Worm (Caenorhabditis elegans): ENCODE measurements around the gene sre-13.

The sre-13 gene

ce11 chrII:14592629-14593028 is 44.0 kb downstream of the sre-13 start (continued):
- TF ChIP-seq attf-3 (GFP tag; conservative IDR thresholded peaks at IDR 0.05) (no peak), madf-10 (tag; optimal IDR thresholded peaks at IDR 0.05) (no peak), atf-7 (tag; optimal IDR thresholded peaks at IDR 0.05) (no peak)

DNA sequence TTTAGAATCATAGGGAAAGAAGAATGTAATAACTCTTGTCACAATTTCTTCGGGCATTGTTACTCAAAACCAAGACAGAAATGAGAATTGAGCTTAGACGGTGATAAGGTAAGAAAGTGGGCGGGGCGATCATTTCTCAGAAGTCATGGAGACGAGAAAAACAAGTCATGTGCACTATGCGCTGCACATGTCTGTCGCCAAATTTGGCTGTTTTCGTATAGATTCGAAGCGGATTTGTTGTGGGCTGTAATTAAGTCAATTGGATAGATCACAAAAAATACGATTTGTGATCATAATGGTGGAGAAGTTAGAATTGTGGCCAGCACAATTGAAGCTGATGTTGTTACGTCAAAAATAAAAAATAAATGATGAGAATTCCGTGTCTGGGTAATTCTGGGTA is 44.9 kb downstream of the sre-13 start, which contains the start of gene C01G12.7:
TSS of gene C01G12.7 (minus strand) at position 195 of the 400 bp plus-strand sequence.
- no peak for TF ChIP-seq F10E7.11 (tag; optimal IDR thresholded peaks at IDR 0.05)

DNA sequence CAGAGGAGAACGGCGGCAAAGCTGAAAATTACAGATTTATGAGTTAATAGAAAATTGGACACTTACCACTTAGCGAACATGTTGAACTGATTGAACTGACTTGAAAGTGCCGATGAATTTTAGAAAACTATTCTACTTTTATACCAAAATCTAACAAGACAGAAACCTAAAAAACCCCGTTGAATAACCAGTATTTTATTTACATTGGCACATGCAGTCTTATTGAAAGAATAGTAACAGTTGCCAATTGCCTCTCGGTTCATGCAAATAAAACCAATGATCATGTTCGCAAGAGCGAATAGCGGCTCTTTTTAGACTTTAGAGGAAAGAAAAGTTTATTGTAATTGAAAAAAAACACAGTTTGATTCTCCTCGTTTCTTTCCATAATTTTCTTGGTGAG is 48.5 kb downstream of the sre-13 start, which contains the start of gene nspb-10:
TSS of gene nspb-10 (minus strand) at position 101 of the 400 bp plus-strand sequence.
- TF ChIP-seq chd-7 (tag; optimal IDR thresholded peaks at IDR 0.05): no peak
- TF ChIP-seq rec-8 (tag; optimal IDR thresholded peaks at IDR 0.05): no peak
- TF ChIP-seq D2030.7 (GFP tag; IDR thresholded peaks at IDR 0.05): no peak
- TF ChIP-seq C17E4.6 (GFP tag; IDR thresholded peaks at IDR 0.05): no peak
- no peak for TF ChIP-seq nhr-27 (tag; optimal IDR thresholded peaks at IDR 0.05)
- TF ChIP-seq K12H6.12 (tag; optimal IDR thresholded peaks at IDR 0.05): no peak
- no peak for TF ChIP-seq F22D6.2 (tag; optimal IDR thresholded peaks at IDR 0.05)
- TF ChIP-seq pbrm-1 (GFP tag; IDR thresholded peaks at IDR 0.05): no peak
- TF ChIP-seq dpff-1 (tag; optimal IDR thresholded peaks at IDR 0.05): no peak

DNA sequence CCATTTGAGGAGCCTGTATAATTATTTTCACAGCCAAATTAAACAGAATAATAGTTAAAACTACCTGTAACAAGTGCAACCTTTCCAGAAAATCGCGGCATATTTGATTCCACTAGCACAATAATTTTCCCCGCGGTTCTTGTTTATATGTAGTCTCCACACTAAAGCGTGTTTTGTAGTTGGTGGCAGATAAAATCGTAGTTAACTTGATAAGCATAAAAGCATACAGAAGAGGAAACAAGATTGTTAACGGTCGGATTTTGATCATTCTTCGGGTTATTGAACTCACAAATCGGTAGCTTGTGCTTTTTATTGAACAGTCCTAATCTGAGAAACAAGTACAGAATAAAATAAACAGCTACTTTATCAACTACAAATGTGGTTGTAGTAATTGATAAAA is 49.2 kb downstream of the sre-13 start, which contains the start of gene C01G12.5:
TSS of gene C01G12.5 (minus strand) at position 101 of the 400 bp plus-strand sequence.
- TF ChIP-seq ceh-79 (tag; optimal IDR thresholded peaks at IDR 0.05): no peak
- TF ChIP-seq gei-17 (GFP tag; optimal IDR thresholded peaks at IDR 0.05): no peak
- TF ChIP-seq nhr-120 (GFP tag; IDR thresholded peaks at IDR 0.05): no peak
- TF ChIP-seq F39B2.1 (GFP tag; IDR thresholded peaks at IDR 0.05): no peak
- no peak for TF ChIP-seq him-1 (tag; optimal IDR thresholded peaks at IDR 0.05)
- no peak for TF ChIP-seq F57A8.1 (GFP tag; optimal IDR thresholded peaks at IDR 0.05)
- no peak for TF ChIP-seq athp-1 (tag; optimal IDR thresholded peaks at IDR 0.05)
- TF ChIP-seq lin-35 (GFP tag; optimal IDR thresholded peaks at IDR 0.05): no peak
- TF ChIP-seq pbrm-1 (GFP tag; IDR thresholded peaks at IDR 0.05): no peak
- no peak for TF ChIP-seq ztf-22 (GFP tag; optimal IDR thresholded peaks at IDR 0.05)
- no peak for TF ChIP-seq rcor-1 (GFP tag; IDR thresholded peaks at IDR 0.05)
- no peak for TF ChIP-seq B0019.2 (GFP tag; conservative IDR thresholded peaks at IDR 0.05)
- TF ChIP-seq Y53F4B.3 (GFP tag; IDR thresholded peaks at IDR 0.05): no peak
- TF ChIP-seq rec-8 (tag; optimal IDR thresholded peaks at IDR 0.05): no peak
- TF ChIP-seq C06A6.2 (GFP tag; conservative IDR thresholded peaks at IDR 0.05): no peak
- TF ChIP-seq pha-4 (tag; optimal IDR thresholded peaks at IDR 0.05): no peak
- TF ChIP-seq ztf-3 (GFP tag; optimal IDR thresholded peaks at IDR 0.05): no peak

Data from whole organism, young adult.